Worm (Caenorhabditis elegans) whole organism, L2 larva: Measurements from ENCODE around the gene F19C7.3.

Source experiments
- mdl-1 ChIP-seq, 2 experiments: fragments of 150-350 bp in 1 of 2; sonication (generic microtip) in 1 of 2; optimal IDR thresholded peaks; 2 replicates each; lab custom pipeline; 2017; ENCODE audit warnings: missing biosample characterization in 2 of 2, missing genetic modification characterization in 2 of 2
- nhr-11 ChIP-seq: fragments of 150-350 bp; optimal IDR thresholded peaks from 2 replicates; lab custom pipeline; 2014; ENCODE audit warnings: missing biosample characterization, missing genetic modification characterization

DNA sequence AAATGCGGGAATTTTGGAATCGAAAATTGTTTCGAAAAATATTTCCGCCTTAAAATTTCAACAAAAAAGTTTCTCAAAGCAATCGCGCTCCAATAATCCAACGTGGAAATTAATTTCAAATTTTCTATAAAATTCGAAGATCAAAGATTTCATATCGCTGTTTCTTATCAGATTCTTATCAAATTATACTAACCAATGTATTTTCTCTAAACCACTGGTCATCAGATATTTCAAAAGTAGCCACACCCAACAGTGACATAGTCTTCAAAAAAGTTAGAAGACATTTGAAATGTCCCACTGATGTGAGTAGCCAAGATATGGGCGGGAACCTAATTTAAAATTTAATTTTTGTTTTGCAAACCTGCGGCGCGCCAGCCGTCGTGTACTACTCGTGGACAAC, 9.4 kb upstream of the F19C7.3 start:
- TF ChIP-seq mdl-1 (tag; optimal IDR thresholded peaks at IDR 0.05; lab: Kevin White, UChicago) = no peak
- no peak for TF ChIP-seq nhr-11 (tag; lab: Kevin White, UChicago)
